Worm (Caenorhabditis elegans) whole organism, young adult: ENCODE results near the gene Y17G9A.4.

Experiments used
- F22D6.2 ChIP-seq: sonication (generic microtip); optimal IDR thresholded peaks from 2 replicates; lab custom pipeline; 2016; ENCODE audit warnings: mild to moderate bottlenecking, missing genetic modification characterization, missing compliant biosample characterization
- let-607 ChIP-seq, 2 experiments: fragments of 200-800 bp in 1 of 2; sonication (Bioruptor generic) in 1 of 2; sonication (generic microtip) in 1 of 2; optimal IDR thresholded peaks; 2 replicates each; lab custom pipeline; 2016 to 2018; ENCODE audit warnings: mild to moderate bottlenecking in 2 of 2, missing compliant biosample characterization in 2 of 2, missing genetic modification characterization in 2 of 2, moderate library complexity in 2 of 2, missing genotype in 1 of 2
- unc-62 ChIP-seq: fragments of 150-350 bp; optimal IDR thresholded peaks from 2 replicates; lab custom pipeline; 2014; ENCODE audit warnings: missing biosample characterization, missing genetic modification reagents, missing genetic modification characterization

- no peak for TF ChIP-seq unc-62 (GFP tag; lab: Kevin White, UChicago)
- no peak for TF ChIP-seq let-607 (tag; optimal IDR thresholded peaks at IDR 0.05; lab: Kevin White, UChicago)
- no peak for TF ChIP-seq F22D6.2 (tag; lab: Kevin White, UChicago)
These were observed 47.7 kb upstream of the Y17G9A.4 start, which contains the start of gene str-159 for ce11 chrIV:4909039-4909438.
